Fruit fly (Drosophila melanogaster) whole organism: ENCODE results near the gene CG4511.

Experiments
- CG8478 ChIP-seq: fragments of >200 bp; optimal IDR thresholded peaks from 2 replicates; lab custom pipeline; 2018; ENCODE audit warnings: inconsistent platforms
- EcR ChIP-seq, 2 experiments: fragments of >200 bp; optimal IDR thresholded peaks; 2 replicates each; lab custom pipeline; 2017; ENCODE audit warnings: missing biosample characterization in 2 of 2, missing genetic modification characterization in 2 of 2, missing genetic modification reagents in 2 of 2
- pan ChIP-seq: fragments of >200 bp; optimal IDR thresholded peaks from 2 replicates; lab custom pipeline; 2017
- psq ChIP-seq: fragments of >200 bp; optimal IDR thresholded peaks from 2 replicates; lab custom pipeline; 2017
- usp ChIP-seq: fragments of >200 bp; optimal IDR thresholded peaks from 2 replicates; lab custom pipeline; 2017; ENCODE audit warnings: missing biosample characterization, missing genetic modification characterization, mixed read lengths

DNA sequence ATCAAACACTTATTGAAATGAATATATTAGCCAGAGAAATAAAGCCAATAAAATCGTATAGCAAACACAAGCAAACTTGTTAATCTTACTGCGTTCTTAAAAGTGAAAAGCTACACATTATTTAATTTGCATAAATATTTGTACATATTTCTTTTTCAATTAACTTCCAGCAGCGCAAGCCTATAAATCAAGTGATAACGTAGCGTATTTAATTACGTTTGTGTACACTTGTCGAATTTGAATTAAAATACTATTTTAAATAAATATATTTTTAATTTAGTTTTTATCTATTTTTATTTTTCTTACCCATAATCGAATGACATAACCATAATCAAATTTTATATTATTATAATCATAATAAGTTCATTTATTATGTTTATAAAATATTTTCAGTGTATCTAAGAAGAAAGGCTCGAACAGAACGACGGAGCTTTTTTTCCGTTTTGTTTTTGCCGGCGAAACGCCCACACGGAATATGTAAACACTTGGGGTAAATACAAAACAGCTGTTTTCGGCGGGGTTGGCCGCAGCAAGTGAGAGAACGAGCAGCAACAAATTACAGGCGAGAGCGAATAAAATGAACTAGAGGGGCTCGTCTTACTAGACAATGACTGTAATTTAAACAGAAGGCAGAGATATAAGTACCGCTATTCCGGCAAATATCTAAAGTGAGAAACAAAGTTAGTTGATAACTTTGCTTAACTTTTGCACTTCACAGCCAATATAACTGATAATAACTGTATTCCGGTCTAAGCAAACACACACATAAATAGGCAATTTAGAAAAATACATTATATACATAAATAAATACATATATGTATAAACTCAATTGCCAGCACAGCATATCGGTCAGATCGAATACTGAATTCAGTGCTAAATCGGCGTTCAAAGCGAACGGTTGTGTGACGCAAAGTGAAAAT is 21.5 kb downstream of the CG4511 start, which contains the start of gene Sodh2:
- no peak for TF ChIP-seq usp (GFP tag; lab: Kevin White, UChicago)
- no peak for TF ChIP-seq psq (lab: Kevin White, UChicago)
- no peak for TF ChIP-seq pan (lab: Kevin White, UChicago)
- no peak for TF ChIP-seq EcR (GFP tag; optimal IDR thresholded peaks at IDR 0.05; lab: Kevin White, UChicago)
- TF ChIP-seq CG8478: no peak
